Worm (Caenorhabditis elegans): ENCODE data around the gene Y62H9A.2.

DNA sequence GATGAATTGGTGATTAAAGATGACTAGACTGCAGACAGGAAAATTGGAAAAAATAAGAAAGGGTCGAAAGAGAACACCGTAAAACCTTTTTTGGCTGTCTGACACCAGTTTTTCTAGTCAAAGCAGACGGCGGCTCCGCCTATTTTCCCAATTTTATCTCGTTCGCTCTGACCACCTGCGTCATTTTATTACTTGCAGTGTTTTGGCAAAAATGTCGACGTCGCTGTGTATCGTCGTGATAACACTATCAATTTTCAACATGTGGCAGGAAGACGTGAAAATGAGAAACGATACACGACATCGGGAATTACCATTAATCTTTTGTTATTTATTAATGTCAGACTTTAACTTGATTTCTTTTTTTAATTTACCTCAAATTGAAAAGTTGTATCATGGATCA lies 32.0 kb upstream of the Y62H9A.2 start, which contains the start of gene Y62H9A.15:
- no peak for TF ChIP-seq him-1 (tag; optimal IDR thresholded peaks at IDR 0.05)
- no peak for TF ChIP-seq W03F9.2 (tag; optimal IDR thresholded peaks at IDR 0.05)
- TF ChIP-seq dao-5 (tag; optimal IDR thresholded peaks at IDR 0.05) = no peak
